Fruit fly (Drosophila melanogaster) whole organism, embryonic: ENCODE results near the gene CG18662.

Source experiments
- Atf-2 ChIP-seq: fragments of 200-800 bp; sonication (Bioruptor generic); optimal IDR thresholded peaks from 2 replicates; lab custom pipeline; 2016; ENCODE audit warnings: missing biosample characterization, missing genetic modification characterization
- CG1024 ChIP-seq: fragments of 200-800 bp; sonication (Bioruptor generic); IDR thresholded peaks from 2 replicates; pipeline ENCODE4 v1.3.6; 2022; ENCODE audit warnings: missing biosample characterization, missing genetic modification characterization
- CG10959 ChIP-seq: fragments of 200-800 bp; sonication (Bioruptor generic); IDR thresholded peaks from 2 replicates; pipeline ENCODE4 v1.3.6; 2022; ENCODE audit warnings: missing biosample characterization, missing genetic modification characterization
- CG12155 ChIP-seq: fragments of 200-800 bp; sonication (Bioruptor generic); optimal IDR thresholded peaks from 3 replicates; lab custom pipeline; 2016; ENCODE audit warnings: missing biosample characterization, missing genetic modification characterization
- CG12236 ChIP-seq: fragments of 200-800 bp; sonication (Bioruptor generic); optimal IDR thresholded peaks from 2 replicates; lab custom pipeline; 2016; ENCODE audit warnings: missing biosample characterization, missing genetic modification characterization
- CG12659 ChIP-seq: fragments of 200-800 bp; sonication (Bioruptor generic); optimal IDR thresholded peaks from 3 replicates; lab custom pipeline; 2017; ENCODE audit warnings: mild to moderate bottlenecking, missing biosample characterization, missing genetic modification reagents, missing genetic modification characterization
- CG13894 ChIP-seq: fragments of 200-800 bp; sonication (Bioruptor generic); optimal IDR thresholded peaks from 3 replicates; lab custom pipeline; 2018; ENCODE audit warnings: missing biosample characterization, mild to moderate bottlenecking, missing genetic modification characterization, moderate library complexity
- CG15601 ChIP-seq: fragments of 200-800 bp; sonication (Bioruptor generic); optimal IDR thresholded peaks from 3 replicates; lab custom pipeline; 2019; ENCODE audit warnings: missing biosample characterization, mild to moderate bottlenecking, missing genetic modification characterization, moderate library complexity
- CG17186 ChIP-seq: fragments of 200-800 bp; sonication (Bioruptor generic); optimal IDR thresholded peaks from 3 replicates; lab custom pipeline; 2017; ENCODE audit warnings: missing biosample characterization, missing genetic modification reagents, missing genetic modification characterization
- CG17359 ChIP-seq: fragments of 200-800 bp; sonication (Bioruptor generic); optimal IDR thresholded peaks from 3 replicates; lab custom pipeline; 2018; ENCODE audit warnings: missing biosample characterization, mild to moderate bottlenecking, missing genetic modification characterization, moderate library complexity
- CG31224 ChIP-seq: fragments of 200-800 bp; sonication (Bioruptor generic); IDR thresholded peaks from 2 replicates; pipeline ENCODE4 v1.3.6; 2022; ENCODE audit warnings: missing biosample characterization, missing genetic modification characterization
- CG31388 ChIP-seq: fragments of 200-800 bp; sonication (Bioruptor generic); optimal IDR thresholded peaks from 2 replicates; lab custom pipeline; 2016; ENCODE audit warnings: missing biosample characterization, missing genetic modification characterization
- CG4707 ChIP-seq: fragments of 200-800 bp; sonication (Bioruptor generic); optimal IDR thresholded peaks from 2 replicates; lab custom pipeline; 2018; ENCODE audit warnings: missing biosample characterization, mild to moderate bottlenecking, missing genetic modification characterization, moderate library complexity
- CG6254 ChIP-seq: fragments of 200-800 bp; sonication (Bioruptor generic); optimal IDR thresholded peaks from 3 replicates; lab custom pipeline; 2017; ENCODE audit warnings: mild to moderate bottlenecking, missing biosample characterization, missing genetic modification reagents, missing genetic modification characterization
- CG6791 ChIP-seq: fragments of 200-800 bp; sonication (Bioruptor generic); IDR thresholded peaks from 3 replicates; pipeline ENCODE4 v1.3.6; 2022; ENCODE audit warnings: missing biosample characterization, missing genetic modification characterization; ENCODE audit not compliant: partially characterized antibody
- CG7745 ChIP-seq: fragments of 200-800 bp; sonication (Bioruptor generic); optimal IDR thresholded peaks from 2 replicates; lab custom pipeline; 2018; ENCODE audit warnings: missing biosample characterization, mild to moderate bottlenecking, missing genetic modification characterization, moderate library complexity
- CG7928 ChIP-seq: fragments of 200-800 bp; sonication (Bioruptor generic); optimal IDR thresholded peaks from 2 replicates; lab custom pipeline; 2017; ENCODE audit warnings: missing biosample characterization, mild to moderate bottlenecking, missing genetic modification characterization
- CG9437 ChIP-seq: fragments of 200-800 bp; sonication (Bioruptor generic); optimal IDR thresholded peaks from 2 replicates; lab custom pipeline; 2018; ENCODE audit warnings: missing biosample characterization, mild to moderate bottlenecking, missing genetic modification characterization
- CG9797 ChIP-seq: fragments of 200-800 bp; sonication (Bioruptor generic); optimal IDR thresholded peaks from 3 replicates; lab custom pipeline; 2018; ENCODE audit warnings: missing biosample characterization, mild to moderate bottlenecking, missing genetic modification characterization
- Gug ChIP-seq: fragments of 200-800 bp; sonication (Bioruptor generic); IDR thresholded peaks from 4 replicates; pipeline ENCODE4 v1.3.6; 2022; ENCODE audit warnings: missing biosample characterization, missing genetic modification characterization
- Hr51 ChIP-seq, 2 experiments: fragments of 200-800 bp; sonication (Bioruptor generic); optimal IDR thresholded peaks; 2 replicates in 1 of 2; 3 replicates in 1 of 2; lab custom pipeline; 2016 to 2018; ENCODE audit warnings: missing biosample characterization in 2 of 2, missing genetic modification characterization in 2 of 2, mild to moderate bottlenecking in 1 of 2, moderate library complexity in 1 of 2
- Med ChIP-seq: fragments of 200-800 bp; sonication (Bioruptor generic); peaks from one replicate; lab custom pipeline; 2016; ENCODE audit warnings: missing biosample characterization, missing genetic modification characterization, mild to moderate bottlenecking, inconsistent platforms, moderate library complexity
- Nf-YA ChIP-seq: fragments of 200-800 bp; sonication (Bioruptor generic); IDR thresholded peaks from 2 replicates; pipeline ENCODE4 v1.3.6; 2022; ENCODE audit warnings: missing biosample characterization, missing genetic modification characterization
- Nf-YB ChIP-seq: fragments of 200-800 bp; sonication (Bioruptor generic); optimal IDR thresholded peaks from 3 replicates; lab custom pipeline; 2019; ENCODE audit warnings: missing biosample characterization, mild to moderate bottlenecking, missing genetic modification characterization, moderate library complexity
- Poxn ChIP-seq: fragments of 200-800 bp; sonication (Bioruptor generic); IDR thresholded peaks from 2 replicates; pipeline ENCODE4 v1.3.6; 2022; ENCODE audit warnings: missing biosample characterization, missing genetic modification characterization
- Ptx1 ChIP-seq: fragments of 200-800 bp; sonication (Bioruptor generic); IDR thresholded peaks from 2 replicates; pipeline ENCODE4 v1.3.6; 2022; ENCODE audit warnings: missing biosample characterization, missing genetic modification characterization
- Six4 ChIP-seq: fragments of 200-800 bp; sonication (Bioruptor generic); optimal IDR thresholded peaks from 2 replicates; lab custom pipeline; 2016; ENCODE audit warnings: missing biosample characterization, missing genetic modification characterization
- Sox102F ChIP-seq: fragments of 200-800 bp; sonication (Bioruptor generic); optimal IDR thresholded peaks from 2 replicates; lab custom pipeline; 2018; ENCODE audit warnings: missing biosample characterization, mild to moderate bottlenecking, missing genetic modification characterization, moderate library complexity
- Spps ChIP-seq: fragments of 200-800 bp; sonication (Bioruptor generic); optimal IDR thresholded peaks from 2 replicates; lab custom pipeline; 2018; ENCODE audit warnings: missing biosample characterization, mild to moderate bottlenecking, missing genetic modification characterization
- Stat92E ChIP-seq, 3 experiments: fragments of >200 bp in 2 of 3; fragments of 200-800 bp in 1 of 3; sonication (Bioruptor generic) in 1 of 3; optimal IDR thresholded peaks; 2 replicates each; lab custom pipeline; 2017 to 2019; ENCODE audit warnings: missing biosample characterization in 3 of 3, missing genetic modification characterization in 3 of 3, mild to moderate bottlenecking in 1 of 3, moderate library complexity in 1 of 3
- TFAM ChIP-seq: fragments of 200-800 bp; sonication (Bioruptor generic); optimal IDR thresholded peaks from 2 replicates; lab custom pipeline; 2017; ENCODE audit warnings: missing biosample characterization, missing genetic modification characterization, inconsistent platforms
- Usf ChIP-seq: fragments of 200-800 bp; sonication (Bioruptor generic); optimal IDR thresholded peaks from 2 replicates; lab custom pipeline; 2017; ENCODE audit warnings: missing genotype, missing biosample characterization, missing genetic modification characterization
- Xrp1 ChIP-seq: fragments of 200-800 bp; sonication (Bioruptor generic); IDR thresholded peaks from 2 replicates; pipeline ENCODE4 v1.3.6; 2022; ENCODE audit warnings: missing biosample characterization, missing genetic modification characterization
- bigmax ChIP-seq: fragments of 200-800 bp; sonication (Bioruptor generic); optimal IDR thresholded peaks from 2 replicates; lab custom pipeline; 2018; ENCODE audit warnings: missing biosample characterization, mild to moderate bottlenecking, missing genetic modification characterization
- chm ChIP-seq: fragments of 200-800 bp; sonication (Bioruptor generic); IDR thresholded peaks from 2 replicates; pipeline ENCODE4 v1.3.6; 2022; ENCODE audit warnings: missing biosample characterization, missing genetic modification characterization
- chn ChIP-seq: fragments of 200-800 bp; sonication (Bioruptor generic); optimal IDR thresholded peaks from 2 replicates; lab custom pipeline; 2016; ENCODE audit warnings: missing biosample characterization, missing genetic modification characterization
- croc ChIP-seq: fragments of 200-800 bp; sonication (Bioruptor generic); conservative IDR thresholded peaks from 3 replicates; pipeline ENCODE4 v1.3.6; 2022; ENCODE audit warnings: missing biosample characterization, missing genetic modification characterization
- emc ChIP-seq: fragments of 200-800 bp; sonication (Bioruptor generic); optimal IDR thresholded peaks from 2 replicates; lab custom pipeline; 2016; ENCODE audit warnings: missing biosample characterization, missing genetic modification characterization
- eve ChIP-seq, 2 experiments: fragments of >200 bp; optimal IDR thresholded peaks; 2 replicates each; lab custom pipeline; 2017; ENCODE audit warnings: missing biosample characterization in 2 of 2, missing genetic modification characterization in 2 of 2
- ewg ChIP-seq: fragments of 200-800 bp; sonication (Bioruptor generic); optimal IDR thresholded peaks from 3 replicates; lab custom pipeline; 2017; ENCODE audit warnings: mild to moderate bottlenecking, missing biosample characterization, missing genetic modification reagents, missing genetic modification characterization
- fu2 ChIP-seq: fragments of 200-800 bp; sonication (Bioruptor generic); optimal IDR thresholded peaks from 2 replicates; lab custom pipeline; 2016; ENCODE audit warnings: missing biosample characterization, missing genetic modification characterization
- lmd ChIP-seq: fragments of 200-800 bp; sonication (Bioruptor generic); IDR thresholded peaks from 2 replicates; pipeline ENCODE4 v1.3.6; 2022; ENCODE audit warnings: missing biosample characterization, missing genetic modification characterization
- lola ChIP-seq, 3 experiments: fragments of >200 bp in 2 of 3; fragments of 200-800 bp in 1 of 3; sonication (Bioruptor generic) in 1 of 3; optimal IDR thresholded peaks; 2 replicates each; lab custom pipeline; 2017 to 2019; ENCODE audit warnings: missing biosample characterization in 3 of 3, missing genetic modification characterization in 3 of 3, mild to moderate bottlenecking in 1 of 3, moderate library complexity in 1 of 3
- repo ChIP-seq: fragments of 200-800 bp; sonication (Bioruptor generic); optimal IDR thresholded peaks from 2 replicates; lab custom pipeline; 2016; ENCODE audit warnings: missing biosample characterization, missing genetic modification characterization
- scrt ChIP-seq: fragments of 200-800 bp; sonication (Bioruptor generic); optimal IDR thresholded peaks from 2 replicates; lab custom pipeline; 2018; ENCODE audit warnings: missing biosample characterization, mild to moderate bottlenecking, missing genetic modification characterization, moderate library complexity
- ssp ChIP-seq: fragments of 200-800 bp; sonication (Bioruptor generic); IDR thresholded peaks from 2 replicates; pipeline ENCODE4 v1.3.6; 2022; ENCODE audit warnings: missing biosample characterization, missing genetic modification characterization
- tx ChIP-seq: fragments of 200-800 bp; sonication (Bioruptor generic); optimal IDR thresholded peaks from 2 replicates; lab custom pipeline; 2016; ENCODE audit warnings: missing biosample characterization, missing genetic modification characterization
- zen2 ChIP-seq: fragments of 200-800 bp; sonication (Bioruptor generic); IDR thresholded peaks from 3 replicates; pipeline ENCODE4 v1.3.6; 2022; ENCODE audit warnings: missing biosample characterization, missing genetic modification characterization; ENCODE audit not compliant: partially characterized antibody

Gene CG18662

DNA sequence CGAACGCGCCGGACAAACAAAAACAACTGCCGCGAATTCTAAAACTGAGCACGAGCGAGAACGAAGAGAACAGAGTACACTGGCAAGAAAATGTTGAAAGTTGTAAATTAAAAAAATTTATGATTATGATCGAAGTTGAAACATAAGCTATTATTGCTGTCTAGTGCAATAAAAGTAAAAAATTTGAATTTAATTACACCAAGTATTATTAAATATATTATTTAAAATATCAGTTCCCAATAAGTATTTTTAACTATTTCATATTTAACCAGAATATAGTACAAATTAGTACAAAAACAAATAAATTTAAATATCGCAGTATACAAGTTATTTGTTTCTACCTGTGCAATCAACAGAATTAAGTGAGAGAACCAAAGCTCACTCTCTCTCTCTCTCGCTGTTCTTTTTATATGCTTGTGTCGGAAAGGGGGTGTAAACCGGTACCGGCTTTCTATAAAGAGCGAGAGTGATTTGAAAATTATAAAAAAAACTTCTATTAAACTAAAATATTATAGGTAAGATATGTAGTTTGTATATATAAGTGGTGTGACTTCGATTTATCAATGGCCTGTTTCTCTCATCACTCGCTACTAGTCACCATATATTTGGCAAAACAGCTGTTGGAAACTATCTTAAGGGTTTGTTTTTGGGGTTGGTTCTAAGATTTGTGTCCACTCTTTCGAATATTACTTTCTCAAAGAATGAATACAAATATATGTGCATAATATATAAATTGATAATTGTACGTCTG is 29.1 kb upstream of the CG18662 start, which contains the start of gene C1GalTA (continued):
- TF ChIP-seq eve (GFP tag; optimal IDR thresholded peaks at IDR 0.05; lab: Kevin White, UChicago) (peak in 1 of 2 experiments; percentile 78), CG12659 (GFP tag; lab: Kevin White, UChicago) (peak; percentile 99), repo (GFP tag; lab: Kevin White, UChicago) (no peak), CG12155 (GFP tag; lab: Kevin White, UChicago) (peak; percentile 93), CG15601 (tag; lab: Kevin White, UChicago) (peak; percentile 97), Xrp1 (GFP tag; lab: Robert Waterston, UW) (peak; percentile 99), emc (GFP tag; lab: Kevin White, UChicago) (peak; percentile 39), CG31388 (GFP tag; lab: Kevin White, UChicago) (peak; percentile 79), zen2 (GFP tag; lab: Robert Waterston, UW) (no peak), Med (peak; percentile 89), Usf (peak; percentile 88), CG7745 (tag; lab: Kevin White, UChicago) (peak; percentile 35), CG7928 (GFP tag; lab: Kevin White, UChicago) (peak; percentile 75), CG12236 (no peak), CG13894 (tag; lab: Kevin White, UChicago) (peak; percentile 96), CG6254 (peak; percentile 93), chm (peak; percentile 92), scrt (GFP tag; lab: Kevin White, UChicago) (peak; percentile 94), CG17359 (tag; lab: Kevin White, UChicago) (peak; percentile 97), lola (GFP tag; optimal IDR thresholded peaks at IDR 0.05; lab: Kevin White, UChicago) (peak in 1 of 3 experiments; percentile 98), chn (GFP tag; lab: Kevin White, UChicago) (peak; percentile 49), CG4707 (GFP tag; lab: Kevin White, UChicago) (peak; percentile 75), CG9797 (GFP tag; lab: Kevin White, UChicago) (peak; percentile 44), CG1024 (GFP tag; lab: Robert Waterston, UW) (peak; percentile 76), ewg (GFP tag; lab: Kevin White, UChicago) (peak; percentile 92), TFAM (GFP tag; lab: Kevin White, UChicago) (peak; percentile 82), Atf-2 (GFP tag; lab: Kevin White, UChicago) (peak; percentile 42), lmd (GFP tag; lab: Robert Waterston, UW) (peak; percentile 97), bigmax (GFP tag; lab: Kevin White, UChicago) (no peak), CG6791 (GFP tag; lab: Robert Waterston, UW) (no peak), croc (GFP tag; lab: Robert Waterston, UW) (peak; percentile 96), fu2 (GFP tag; lab: Kevin White, UChicago) (no peak), CG9437 (peak; percentile 97), CG10959 (GFP tag; lab: Robert Waterston, UW) (peak; percentile 72), Six4 (peak; percentile 96), CG31224 (GFP tag; lab: Robert Waterston, UW) (peak; percentile 92), CG17186 (GFP tag; lab: Kevin White, UChicago) (peak; percentile 60), Hr51 (GFP tag; optimal IDR thresholded peaks at IDR 0.05; lab: Kevin White, UChicago) (peak; percentile 73 to 99), Ptx1 (peak; percentile 98), Spps (tag; lab: Kevin White, UChicago) (peak; percentile 99), Stat92E (GFP tag; optimal IDR thresholded peaks at IDR 0.05; lab: Kevin White, UChicago) (peak in 1 of 3 experiments; percentile 99), Poxn (GFP tag; lab: Robert Waterston, UW) (peak; percentile 79), tx (peak; percentile 6), Nf-YA (GFP tag; lab: Robert Waterston, UW) (peak; percentile 89), Nf-YB (GFP tag; lab: Kevin White, UChicago) (peak; percentile 92), ssp (GFP tag; lab: Robert Waterston, UW) (peak; percentile 91), Sox102F (GFP tag; lab: Kevin White, UChicago) (peak; percentile 98), Gug (peak; percentile 69; the same call in 3 of the 4 replicates)
